Fruit fly (Drosophila melanogaster) whole organism, embryonic: ENCODE measurements around the gene PPP4R2r.

ENCODE experiments used
- Asciz ChIP-seq: fragments of 200-800 bp; sonication (Bioruptor generic); optimal IDR thresholded peaks from 2 replicates; lab custom pipeline; 2017; ENCODE audit warnings: missing biosample characterization, mild to moderate bottlenecking, missing genetic modification characterization, missing genetic modification reagents
- Atf6 ChIP-seq: fragments of 200-800 bp; sonication (Bioruptor generic); IDR thresholded peaks from 2 replicates; pipeline ENCODE4 v1.3.6; 2022; ENCODE audit warnings: missing biosample characterization, missing genetic modification characterization
- CG10959 ChIP-seq: fragments of 200-800 bp; sonication (Bioruptor generic); IDR thresholded peaks from 2 replicates; pipeline ENCODE4 v1.3.6; 2022; ENCODE audit warnings: missing biosample characterization, missing genetic modification characterization
- CG12155 ChIP-seq: fragments of 200-800 bp; sonication (Bioruptor generic); optimal IDR thresholded peaks from 3 replicates; lab custom pipeline; 2016; ENCODE audit warnings: missing biosample characterization, missing genetic modification characterization
- CG13624 ChIP-seq: fragments of 200-800 bp; sonication (Bioruptor generic); optimal IDR thresholded peaks from 2 replicates; lab custom pipeline; 2016; ENCODE audit warnings: missing biosample characterization, missing genetic modification characterization
- CG13894 ChIP-seq: fragments of 200-800 bp; sonication (Bioruptor generic); optimal IDR thresholded peaks from 3 replicates; lab custom pipeline; 2018; ENCODE audit warnings: missing biosample characterization, mild to moderate bottlenecking, missing genetic modification characterization, moderate library complexity
- CG16863 ChIP-seq: fragments of 200-800 bp; sonication (Bioruptor generic); optimal IDR thresholded peaks from 3 replicates; lab custom pipeline; 2016; ENCODE audit warnings: missing biosample characterization, missing genetic modification characterization
- CG17612 ChIP-seq: fragments of 200-800 bp; sonication (Bioruptor generic); IDR thresholded peaks from 2 replicates; pipeline ENCODE4 v1.3.6; 2022; ENCODE audit warnings: missing biosample characterization, missing genetic modification characterization
- CG18599 ChIP-seq: fragments of 200-800 bp; sonication (Bioruptor generic); optimal IDR thresholded peaks from 3 replicates; lab custom pipeline; 2017; ENCODE audit warnings: missing biosample characterization, missing genetic modification characterization, mild to moderate bottlenecking, moderate library complexity, missing genetic modification reagents
- CG2116 ChIP-seq: fragments of 200-800 bp; sonication (Bioruptor generic); optimal IDR thresholded peaks from 3 replicates; lab custom pipeline; 2018; ENCODE audit warnings: missing biosample characterization, mild to moderate bottlenecking, missing genetic modification characterization
- CG2202 ChIP-seq: fragments of 200-800 bp; sonication (Bioruptor generic); optimal IDR thresholded peaks from 2 replicates; lab custom pipeline; 2018; ENCODE audit warnings: missing biosample characterization, mild to moderate bottlenecking, missing genetic modification characterization
- CG2875 ChIP-seq: fragments of 200-800 bp; sonication (Bioruptor generic); optimal IDR thresholded peaks from 2 replicates; lab custom pipeline; 2017; ENCODE audit warnings: missing biosample characterization, mild to moderate bottlenecking, missing genetic modification characterization, missing genetic modification reagents
- CG34422 ChIP-seq: fragments of 200-800 bp; sonication (Bioruptor generic); IDR thresholded peaks from 3 replicates; pipeline ENCODE4 v1.3.6; 2022; ENCODE audit warnings: missing biosample characterization, missing genetic modification characterization
- CG4617 ChIP-seq: fragments of 200-800 bp; sonication (Bioruptor generic); optimal IDR thresholded peaks from 3 replicates; lab custom pipeline; 2016; ENCODE audit warnings: missing biosample characterization, missing genetic modification characterization, borderline replicate concordance
- CG6175 ChIP-seq: fragments of 200-800 bp; sonication (Bioruptor generic); IDR thresholded peaks from 3 replicates; pipeline ENCODE4 v1.3.6; 2022; ENCODE audit warnings: missing biosample characterization, missing genetic modification characterization
- CG7928 ChIP-seq: fragments of 200-800 bp; sonication (Bioruptor generic); optimal IDR thresholded peaks from 2 replicates; lab custom pipeline; 2017; ENCODE audit warnings: missing biosample characterization, mild to moderate bottlenecking, missing genetic modification characterization
- CG9727 ChIP-seq: fragments of 200-800 bp; sonication (Bioruptor generic); optimal IDR thresholded peaks from 3 replicates; lab custom pipeline; 2017; ENCODE audit warnings: missing biosample characterization, mild to moderate bottlenecking, missing genetic modification characterization
- D19B ChIP-seq: fragments of 200-800 bp; sonication (Bioruptor generic); optimal IDR thresholded peaks from 2 replicates; lab custom pipeline; 2017; ENCODE audit warnings: missing biosample characterization, mild to moderate bottlenecking, missing genetic modification characterization
- Dref ChIP-seq: fragments of 200-800 bp; sonication (Bioruptor generic); IDR thresholded peaks from 2 replicates; pipeline ENCODE4 v1.3.6; 2022; ENCODE audit warnings: missing biosample characterization, missing genetic modification characterization
- E2f2 ChIP-seq: fragments of 200-800 bp; sonication (Bioruptor generic); IDR thresholded peaks from 2 replicates; pipeline ENCODE4 v1.3.6; 2022; ENCODE audit warnings: missing biosample characterization, missing genetic modification characterization
- Fer1 ChIP-seq: fragments of 200-800 bp; sonication (Bioruptor generic); optimal IDR thresholded peaks from 2 replicates; lab custom pipeline; 2017; ENCODE audit warnings: missing biosample characterization, mild to moderate bottlenecking, missing genetic modification characterization
- HLHmδ ChIP-seq: fragments of 200-800 bp; sonication (Bioruptor generic); optimal IDR thresholded peaks from 2 replicates; lab custom pipeline; 2018; ENCODE audit warnings: missing biosample characterization, mild to moderate bottlenecking, missing genetic modification characterization, moderate library complexity
- Med ChIP-seq: fragments of 200-800 bp; sonication (Bioruptor generic); peaks from one replicate; lab custom pipeline; 2016; ENCODE audit warnings: missing biosample characterization, missing genetic modification characterization, mild to moderate bottlenecking, inconsistent platforms, moderate library complexity
- Nf-YB ChIP-seq: fragments of 200-800 bp; sonication (Bioruptor generic); optimal IDR thresholded peaks from 3 replicates; lab custom pipeline; 2019; ENCODE audit warnings: missing biosample characterization, mild to moderate bottlenecking, missing genetic modification characterization, moderate library complexity
- Ssrp ChIP-seq: fragments of 200-800 bp; sonication (Bioruptor generic); optimal IDR thresholded peaks from 2 replicates; lab custom pipeline; 2018; ENCODE audit warnings: missing biosample characterization, mild to moderate bottlenecking, missing genetic modification characterization, moderate library complexity
- YL-1 ChIP-seq: fragments of 200-800 bp; sonication (Bioruptor generic); optimal IDR thresholded peaks from 3 replicates; lab custom pipeline; 2017; ENCODE audit warnings: missing biosample characterization, mild to moderate bottlenecking, missing genetic modification characterization
- ato ChIP-seq: fragments of 200-800 bp; sonication (Bioruptor generic); IDR thresholded peaks from 2 replicates; pipeline ENCODE4 v1.3.6; 2022; ENCODE audit warnings: missing biosample characterization, missing genetic modification characterization; ENCODE audit not compliant: partially characterized antibody
- bigmax ChIP-seq: fragments of 200-800 bp; sonication (Bioruptor generic); optimal IDR thresholded peaks from 2 replicates; lab custom pipeline; 2018; ENCODE audit warnings: missing biosample characterization, mild to moderate bottlenecking, missing genetic modification characterization
- crol ChIP-seq: fragments of 200-800 bp; sonication (Bioruptor generic); IDR thresholded peaks from 2 replicates; pipeline ENCODE4 v1.3.6; 2022; ENCODE audit warnings: missing biosample characterization, missing genetic modification characterization
- dm ChIP-seq: fragments of 200-800 bp; sonication (Bioruptor generic); optimal IDR thresholded peaks from 3 replicates; lab custom pipeline; 2016; ENCODE audit warnings: missing biosample characterization, missing genetic modification characterization
- exex ChIP-seq: fragments of 200-800 bp; sonication (Bioruptor generic); optimal IDR thresholded peaks from 4 replicates; lab custom pipeline; 2018; ENCODE audit warnings: missing biosample characterization, mild to moderate bottlenecking, missing genetic modification characterization, moderate library complexity
- eyg ChIP-seq: fragments of 200-800 bp; sonication (Bioruptor generic); optimal IDR thresholded peaks from 3 replicates; lab custom pipeline; 2016; ENCODE audit warnings: missing biosample characterization, missing genetic modification characterization
- gsb-n ChIP-seq: fragments of 200-800 bp; sonication (Bioruptor generic); optimal IDR thresholded peaks from 3 replicates; lab custom pipeline; 2018; ENCODE audit warnings: missing biosample characterization, mild to moderate bottlenecking, missing genetic modification characterization
- kni ChIP-seq: fragments of 200-800 bp; sonication (Bioruptor generic); optimal IDR thresholded peaks from 3 replicates; lab custom pipeline; 2017; ENCODE audit warnings: mild to moderate bottlenecking, missing biosample characterization, missing genetic modification reagents, missing genetic modification characterization
- lbe ChIP-seq: fragments of 200-800 bp; sonication (Bioruptor generic); optimal IDR thresholded peaks from 2 replicates; lab custom pipeline; 2016; ENCODE audit warnings: missing biosample characterization, mild to moderate bottlenecking, missing genetic modification characterization
- nerfin-1 ChIP-seq: fragments of 200-800 bp; sonication (Bioruptor generic); optimal IDR thresholded peaks from 3 replicates; lab custom pipeline; 2019; ENCODE audit warnings: missing biosample characterization, mild to moderate bottlenecking, missing genetic modification characterization, moderate library complexity
- pfk ChIP-seq: fragments of 200-800 bp; sonication (Bioruptor generic); optimal IDR thresholded peaks from 2 replicates; lab custom pipeline; 2018; ENCODE audit warnings: missing biosample characterization, mild to moderate bottlenecking, missing genetic modification characterization, moderate library complexity
- pzg ChIP-seq: fragments of 200-800 bp; sonication (Bioruptor generic); optimal IDR thresholded peaks from 3 replicates; lab custom pipeline; 2018; ENCODE audit warnings: missing biosample characterization, mild to moderate bottlenecking, missing genetic modification characterization, moderate library complexity
- rib ChIP-seq: fragments of 200-800 bp; sonication (Bioruptor generic); IDR thresholded peaks from 2 replicates; pipeline ENCODE4 v1.3.6; 2022; ENCODE audit warnings: missing biosample characterization, missing genetic modification characterization
- schlank ChIP-seq: fragments of 200-800 bp; sonication (Bioruptor generic); optimal IDR thresholded peaks from 2 replicates; lab custom pipeline; 2018; ENCODE audit warnings: missing biosample characterization, mild to moderate bottlenecking, missing genetic modification characterization
- slbo ChIP-seq: fragments of 200-800 bp; sonication (Bioruptor generic); IDR thresholded peaks from 2 replicates; pipeline ENCODE4 v1.3.6; 2022; ENCODE audit warnings: missing biosample characterization, missing genetic modification characterization
- sob ChIP-seq: fragments of 200-800 bp; sonication (Bioruptor generic); IDR thresholded peaks from 2 replicates; pipeline ENCODE4 v1.3.6; 2022; ENCODE audit warnings: missing biosample characterization, missing genetic modification characterization
- sr ChIP-seq: fragments of 200-800 bp; sonication (Bioruptor generic); IDR thresholded peaks from 3 replicates; pipeline ENCODE4 v1.3.6; 2022; ENCODE audit warnings: missing biosample characterization, missing genetic modification characterization
- tup ChIP-seq: fragments of 200-800 bp; sonication (Bioruptor generic); optimal IDR thresholded peaks from 2 replicates; lab custom pipeline; 2016; ENCODE audit warnings: missing biosample characterization, mild to moderate bottlenecking, missing genetic modification characterization, moderate library complexity
- z ChIP-seq: fragments of 200-800 bp; sonication (Bioruptor generic); IDR thresholded peaks from 3 replicates; pipeline ENCODE4 v1.3.6; 2022; ENCODE audit warnings: missing biosample characterization, missing genetic modification characterization

PPP4R2r gene

dm6 chrX:10463056-10463710 lies 15.5 kb upstream of the PPP4R2r start (continued):
- peak; percentile 91 for TF ChIP-seq bigmax (GFP tag; lab: Kevin White, UChicago)
- TF ChIP-seq CG2202 (tag; lab: Kevin White, UChicago): no peak
- no peak for TF ChIP-seq CG10959
- no peak for TF ChIP-seq CG13894
- no peak for TF ChIP-seq exex (tag; lab: Kevin White, UChicago)
- no peak for TF ChIP-seq CG12155 (GFP tag; lab: Kevin White, UChicago)
- TF ChIP-seq schlank: no peak
- peak; percentile 1 for TF ChIP-seq CG9727 (GFP tag; lab: Kevin White, UChicago)
- no peak for TF ChIP-seq tup (GFP tag; lab: Kevin White, UChicago)
- 0 out of 2 replicates have a peak, but pooled peaks have one; percentile 29 for TF ChIP-seq Atf6 (GFP tag; lab: Robert Waterston, UW)
- TF ChIP-seq CG7928 (GFP tag; lab: Kevin White, UChicago): no peak
- no peak for TF ChIP-seq HLHmδ (GFP tag; lab: Kevin White, UChicago)

DNA sequence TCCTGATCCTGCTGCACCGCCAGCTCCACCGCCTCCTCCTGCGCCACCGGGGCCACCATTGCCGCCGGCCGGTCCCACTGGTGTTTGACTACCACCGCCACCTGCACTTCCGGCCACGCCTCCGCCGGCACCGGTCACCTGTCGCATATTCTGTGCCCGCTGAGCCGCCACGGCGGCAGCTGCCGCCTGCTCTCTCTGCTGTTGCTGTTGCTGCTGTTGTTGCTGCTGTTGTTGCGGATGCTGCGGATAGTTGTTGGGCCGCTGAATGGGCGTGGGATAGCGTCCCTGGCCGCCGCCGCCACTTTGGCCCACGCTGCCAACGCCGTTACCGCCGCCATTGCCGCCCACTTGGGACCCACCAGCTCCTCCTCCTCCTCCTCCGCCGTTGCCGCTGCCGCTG lies 14.1 kb upstream of the PPP4R2r start:
- TF ChIP-seq lbe (no peak), CG4617 (GFP tag; lab: Kevin White, UChicago) (no peak), D19B (GFP tag; lab: Kevin White, UChicago) (no peak), Med (peak; percentile 63), crol (no peak), YL-1 (no peak)

DNA sequence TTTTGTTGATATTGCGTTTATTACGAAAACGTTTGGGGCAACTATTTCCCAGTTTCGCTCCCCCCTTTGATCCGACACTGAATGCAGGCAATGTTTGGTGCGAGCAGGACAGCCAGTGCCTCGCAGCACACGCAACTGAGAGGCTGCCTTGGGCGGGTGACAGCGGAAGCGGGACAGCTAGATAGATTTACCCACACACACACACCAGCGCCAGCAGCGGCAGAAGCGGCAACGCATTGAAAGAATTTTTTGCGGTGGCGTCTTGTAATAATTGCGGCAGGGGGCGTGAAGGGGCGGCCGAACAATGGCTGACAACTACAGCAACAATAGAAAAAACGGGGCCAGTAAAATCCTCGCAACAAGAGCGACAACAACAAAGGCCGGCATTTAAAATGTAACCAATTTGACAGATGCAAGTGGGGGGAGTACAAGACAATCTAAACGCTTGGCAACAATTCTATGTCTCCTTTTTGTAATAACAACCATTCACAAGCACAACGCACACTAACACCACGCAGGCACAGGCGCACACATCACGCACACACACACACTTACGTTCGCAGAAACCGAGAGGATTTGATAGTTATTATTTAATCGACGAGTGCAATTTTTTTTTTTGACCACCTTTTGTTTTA lies 5.9 kb upstream of the PPP4R2r start:
- TF ChIP-seq Nf-YB (GFP tag; lab: Kevin White, UChicago) (peak; percentile 26), nerfin-1 (tag; lab: Kevin White, UChicago) (peak; percentile 24), CG4617 (GFP tag; lab: Kevin White, UChicago) (peak; percentile 16), kni (GFP tag; lab: Kevin White, UChicago) (peak; percentile 10), z (GFP tag; lab: Robert Waterston, UW) (no peak), CG34422 (GFP tag; lab: Robert Waterston, UW) (peak; percentile 93), Ssrp (no peak), dm (GFP tag; lab: Kevin White, UChicago) (peak; percentile 15), CG2116 (GFP tag; lab: Kevin White, UChicago) (peak; percentile 27), YL-1 (peak; percentile 81), rib (GFP tag; lab: Robert Waterston, UW) (peak; percentile 46; the same call in 1 of the 2 replicates), CG18599 (GFP tag; lab: Kevin White, UChicago) (no peak), gsb-n (tag; lab: Kevin White, UChicago) (peak; percentile 32), CG13624 (GFP tag; lab: Kevin White, UChicago) (peak; percentile 5), CG16863 (no peak), sob (GFP tag; lab: Robert Waterston, UW) (peak; percentile 36; the same call in 1 of the 2 replicates), CG17612 (GFP tag; lab: Robert Waterston, UW) (no peak), Dref (GFP tag; lab: Robert Waterston, UW) (no peak), Fer1 (peak; percentile 19), CG2875 (GFP tag; lab: Kevin White, UChicago) (no peak), CG6175 (GFP tag; lab: Robert Waterston, UW) (peak; percentile 69; the same call in 2 of the 3 replicates), Asciz (GFP tag; lab: Kevin White, UChicago) (no peak), pfk (no peak), pzg (GFP tag; lab: Kevin White, UChicago) (peak; percentile 32), eyg (GFP tag; lab: Kevin White, UChicago) (no peak), E2f2 (GFP tag; lab: Robert Waterston, UW) (0 out of 2 replicates have a peak, but pooled peaks have one; percentile 24), crol (peak; percentile 97), slbo (GFP tag; lab: Robert Waterston, UW) (peak; percentile 29; the same call in 1 of the 2 replicates), ato (GFP tag; lab: Robert Waterston, UW) (0 out of 2 replicates have a peak, but pooled peaks have one; percentile 18), sr (GFP tag; lab: Robert Waterston, UW) (peak; percentile 34; the same call in 1 of the 3 replicates)
